Fruit fly (Drosophila melanogaster) whole organism: ENCODE data around the gene Osi23.

Experiments used
- Dll ChIP-seq: fragments of >200 bp; optimal IDR thresholded peaks from 2 replicates; lab custom pipeline; 2017
- EcR ChIP-seq, 2 experiments: fragments of >200 bp; optimal IDR thresholded peaks; 2 replicates each; lab custom pipeline; 2017; ENCODE audit warnings: missing biosample characterization in 2 of 2, missing genetic modification characterization in 2 of 2, missing genetic modification reagents in 2 of 2

DNA sequence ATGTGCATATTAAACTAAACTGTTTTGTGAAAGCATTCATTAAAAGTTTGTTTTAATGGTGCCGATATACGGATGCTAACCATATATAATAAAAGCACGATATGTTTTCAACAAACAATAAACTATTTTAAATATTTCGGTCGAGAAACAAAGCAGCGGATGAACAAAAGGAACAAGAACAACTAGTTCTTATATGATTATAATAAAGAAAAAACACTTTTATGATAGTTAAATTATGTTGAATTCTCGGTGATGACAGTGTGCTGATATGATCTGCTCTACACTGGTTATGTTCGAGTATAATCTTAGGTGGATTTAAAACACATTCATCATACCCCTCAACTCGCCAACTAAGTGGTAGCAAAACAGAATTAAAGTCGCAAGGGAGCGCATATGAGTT lies 31.1 kb upstream of the Osi23 start:
- TF ChIP-seq Dll (no peak), EcR (GFP tag; optimal IDR thresholded peaks at IDR 0.05; lab: Kevin White, UChicago) (no peak)
